Worm (Caenorhabditis elegans) whole organism, midembryonic: ENCODE measurements around the gene R02F2.8.

ENCODE experiments used
- T22C8.4 ChIP-seq: fragments of 200-800 bp; sonication (Bioruptor generic); IDR thresholded peaks from 2 replicates; pipeline ENCODE4 v1.3.6; 2022; ENCODE audit warnings: missing genetic modification characterization, missing compliant biosample characterization
- cog-1 ChIP-seq: sonication (generic microtip); optimal IDR thresholded peaks from 2 replicates; lab custom pipeline; 2016; ENCODE audit warnings: missing genetic modification characterization, missing compliant biosample characterization
- flt-1 ChIP-seq: fragments of 200-800 bp; sonication (Bioruptor generic); IDR thresholded peaks from 2 replicates; pipeline ENCODE4 v1.3.6; 2022; ENCODE audit warnings: missing genetic modification characterization, missing compliant biosample characterization
- klf-2 ChIP-seq: fragments of 200-800 bp; sonication (Bioruptor generic); conservative IDR thresholded peaks from 2 replicates; pipeline ENCODE4 v1.3.6; 2022; ENCODE audit warnings: missing genetic modification reagents, missing genetic modification characterization, missing compliant biosample characterization
- tab-1 ChIP-seq: fragments of 200-800 bp; sonication (Bioruptor generic); IDR thresholded peaks from 2 replicates; pipeline ENCODE4 v1.3.6; 2022; ENCODE audit warnings: missing genetic modification characterization, missing compliant biosample characterization
- ztf-23 ChIP-seq: fragments of 200-800 bp; sonication (Bioruptor generic); IDR thresholded peaks from 2 replicates; pipeline ENCODE4 v1.3.6; 2022; ENCODE audit warnings: missing genetic modification reagents, missing genetic modification characterization, missing compliant biosample characterization
- ztf-29 ChIP-seq: fragments of 200-800 bp; sonication (Bioruptor generic); IDR thresholded peaks from 2 replicates; pipeline ENCODE4 v1.3.6; 2022; ENCODE audit warnings: missing genetic modification reagents, missing genetic modification characterization, missing compliant biosample characterization

- no peak for TF ChIP-seq flt-1 (GFP tag; lab: Robert Waterston, UW)
- no peak for TF ChIP-seq ztf-23 (GFP tag; lab: Robert Waterston, UW)
- TF ChIP-seq cog-1 (tag; lab: Kevin White, UChicago) = no peak
- TF ChIP-seq klf-2 (GFP tag; lab: Robert Waterston, UW) = no peak
- no peak for TF ChIP-seq tab-1 (GFP tag; lab: Robert Waterston, UW)
- no peak for TF ChIP-seq ztf-29 (GFP tag; lab: Robert Waterston, UW)
- TF ChIP-seq T22C8.4 (GFP tag; lab: Robert Waterston, UW) = no peak
Observed at ce11 chrIII:5469090-5469489, 26.0 kb downstream of the R02F2.8 start.
